Fruit fly (Drosophila melanogaster) whole organism, adult: Measurements from ENCODE around the gene Rrp1.

ENCODE experiments used
- CG11617 ChIP-seq: fragments of 200-800 bp; sonication (Bioruptor generic); optimal IDR thresholded peaks from 2 replicates; lab custom pipeline; 2017; ENCODE audit warnings: mild to moderate bottlenecking, missing biosample characterization, missing genetic modification reagents, missing genetic modification characterization
- CG12768 ChIP-seq: fragments of 200-800 bp; sonication (Bioruptor generic); optimal IDR thresholded peaks from 2 replicates; lab custom pipeline; 2017; ENCODE audit warnings: missing biosample characterization, missing genetic modification characterization, mild to moderate bottlenecking, moderate library complexity, missing genetic modification reagents
- CG14711 ChIP-seq: fragments of 200-800 bp; sonication (Bioruptor generic); optimal IDR thresholded peaks from 2 replicates; lab custom pipeline; 2018; ENCODE audit warnings: missing biosample characterization, mild to moderate bottlenecking, missing genetic modification characterization, moderate library complexity
- CG1620 ChIP-seq: fragments of 200-800 bp; sonication (Bioruptor generic); optimal IDR thresholded peaks from 2 replicates; lab custom pipeline; 2016; ENCODE audit warnings: missing biosample characterization, missing genetic modification characterization
- CG33017 ChIP-seq: fragments of 200-800 bp; sonication (Bioruptor generic); optimal IDR thresholded peaks from 2 replicates; lab custom pipeline; 2018; ENCODE audit warnings: missing biosample characterization, mild to moderate bottlenecking, missing genetic modification characterization, moderate library complexity
- CG5204 ChIP-seq: fragments of 200-800 bp; sonication (Bioruptor generic); optimal IDR thresholded peaks from 2 replicates; lab custom pipeline; 2016; ENCODE audit warnings: missing biosample characterization, missing genetic modification characterization
- CG7045 ChIP-seq: fragments of 200-800 bp; sonication (Bioruptor generic); optimal IDR thresholded peaks from 2 replicates; lab custom pipeline; 2017; ENCODE audit warnings: missing biosample characterization, mild to moderate bottlenecking, missing genetic modification characterization
- CG7101 ChIP-seq: fragments of 200-800 bp; sonication (Bioruptor generic); optimal IDR thresholded peaks from 2 replicates; lab custom pipeline; 2018; ENCODE audit warnings: missing biosample characterization, mild to moderate bottlenecking, missing genetic modification characterization, moderate library complexity
- Clk ChIP-seq: fragments of 200-800 bp; sonication (Bioruptor generic); optimal IDR thresholded peaks from 2 replicates; lab custom pipeline; 2017; ENCODE audit warnings: missing biosample characterization, missing genetic modification characterization
- Crg-1 ChIP-seq: fragments of 200-800 bp; sonication (Bioruptor generic); optimal IDR thresholded peaks from 2 replicates; lab custom pipeline; 2016; ENCODE audit warnings: missing biosample characterization, missing genetic modification characterization
- Hr96 ChIP-seq: fragments of 200-800 bp; sonication (Bioruptor generic); optimal IDR thresholded peaks from 2 replicates; lab custom pipeline; 2016; ENCODE audit warnings: missing biosample characterization, missing genetic modification characterization
- Mnt ChIP-seq: fragments of 200-800 bp; sonication (Bioruptor generic); optimal IDR thresholded peaks from 2 replicates; lab custom pipeline; 2016; ENCODE audit warnings: missing biosample characterization, mild to moderate bottlenecking, missing genetic modification characterization
- bab1 ChIP-seq: fragments of 200-800 bp; sonication (Bioruptor generic); optimal IDR thresholded peaks from 3 replicates; lab custom pipeline; 2019; ENCODE audit warnings: missing biosample characterization, mild to moderate bottlenecking, missing genetic modification characterization, moderate library complexity
- cic ChIP-seq: fragments of 200-800 bp; sonication (Bioruptor generic); optimal IDR thresholded peaks from 2 replicates; lab custom pipeline; 2017; ENCODE audit warnings: missing biosample characterization, mild to moderate bottlenecking, missing genetic modification characterization, moderate library complexity
- cnc ChIP-seq, 2 experiments: fragments of >200 bp; optimal IDR thresholded peaks; 2 replicates each; lab custom pipeline; 2017
- kay ChIP-seq: fragments of 200-800 bp; sonication (Bioruptor generic); peaks from one replicate; lab custom pipeline; 2016; ENCODE audit warnings: missing biosample characterization, missing genetic modification characterization, borderline replicate concordance
- ovo ChIP-seq: fragments of 200-800 bp; sonication (Bioruptor generic); optimal IDR thresholded peaks from 2 replicates; lab custom pipeline; 2016; ENCODE audit warnings: missing biosample characterization, missing genetic modification characterization
- pad ChIP-seq: fragments of 200-800 bp; sonication (Bioruptor generic); optimal IDR thresholded peaks from 3 replicates; lab custom pipeline; 2017; ENCODE audit warnings: missing biosample characterization, missing genetic modification characterization, mild to moderate bottlenecking, moderate library complexity, missing genetic modification reagents
- tj ChIP-seq: fragments of 200-800 bp; sonication (Bioruptor generic); optimal IDR thresholded peaks from 3 replicates; lab custom pipeline; 2017; ENCODE audit warnings: missing biosample characterization, mild to moderate bottlenecking, missing genetic modification characterization, moderate library complexity
- toe ChIP-seq: fragments of 200-800 bp; sonication (Bioruptor generic); optimal IDR thresholded peaks from 2 replicates; lab custom pipeline; 2016; ENCODE audit warnings: missing biosample characterization, missing genetic modification characterization

The Rrp1 gene

DNA sequence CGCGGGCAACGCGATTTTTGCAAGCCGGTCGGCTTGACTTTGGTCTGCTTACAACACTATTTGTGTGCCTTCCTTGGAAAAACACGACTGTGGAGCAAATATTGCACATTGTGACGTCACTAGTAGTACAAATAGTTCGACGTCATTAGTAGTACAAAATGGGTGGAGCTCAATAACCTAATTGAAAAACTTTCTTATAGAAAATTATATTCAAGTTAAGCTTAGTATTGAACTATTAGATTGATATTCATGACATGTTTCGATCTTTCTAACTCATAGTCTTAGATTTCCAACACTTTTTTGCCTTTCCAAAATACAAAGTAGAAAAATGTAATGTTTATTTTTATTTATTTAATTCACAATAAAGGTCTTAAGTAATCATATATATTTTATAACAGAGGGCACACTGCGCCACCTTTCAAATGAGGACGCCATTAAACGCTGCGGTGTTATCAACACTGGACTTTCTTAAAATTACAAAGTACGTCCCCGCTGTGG lies at the start of gene Rrp1, which contains the start of gene gammaTub23C:
TSS of gene Rrp1 (minus strand) at position 70 of the 498 bp plus-strand sequence.
TSS of gene gammaTub23C (plus strand) at position 453 of the 498 bp plus-strand sequence.
- TF ChIP-seq cic (GFP tag; lab: Kevin White, UChicago) (peak; percentile 47), pad (GFP tag; lab: Kevin White, UChicago) (peak; percentile 87), CG11617 (GFP tag; lab: Kevin White, UChicago) (peak; percentile 95), bab1 (GFP tag; lab: Kevin White, UChicago) (peak; percentile 86), CG14711 (peak; percentile 83), Clk (peak; percentile 86), Crg-1 (GFP tag; lab: Kevin White, UChicago) (peak; percentile 81), Mnt (GFP tag; lab: Kevin White, UChicago) (peak; percentile 83), Hr96 (GFP tag; lab: Kevin White, UChicago) (peak; percentile 80), toe (GFP tag; lab: Kevin White, UChicago) (peak; percentile 91), tj (peak; percentile 72), CG5204 (GFP tag; lab: Kevin White, UChicago) (peak; percentile 90), CG33017 (tag; lab: Kevin White, UChicago) (peak; percentile 87), ovo (peak; percentile 87), kay (GFP tag; lab: Kevin White, UChicago) (no peak), CG1620 (GFP tag; lab: Kevin White, UChicago) (peak; percentile 84), CG7045 (peak; percentile 94), cnc (optimal IDR thresholded peaks at IDR 0.05; lab: Kevin White, UChicago) (no peak), CG7101 (tag; lab: Kevin White, UChicago) (peak; percentile 92), CG12768 (GFP tag; lab: Kevin White, UChicago) (peak; percentile 91)

dm6 chr2L:3018212-3018611 lies 45.9 kb upstream of the Rrp1 start, which contains the start of the genes CG17224 and CG17264:
TSS of gene CG17224 (minus strand) at chr2L:3018308.
TSS of gene CG17264 (plus strand) at chr2L:3018508.
- TF ChIP-seq CG14711 (peak; percentile 11), Mnt (GFP tag; lab: Kevin White, UChicago) (peak; percentile 58), cic (GFP tag; lab: Kevin White, UChicago) (peak; percentile 25), CG33017 (tag; lab: Kevin White, UChicago) (no peak), bab1 (GFP tag; lab: Kevin White, UChicago) (peak; percentile 30), Clk (no peak), cnc (optimal IDR thresholded peaks at IDR 0.05; lab: Kevin White, UChicago) (no peak), CG5204 (GFP tag; lab: Kevin White, UChicago) (no peak), toe (GFP tag; lab: Kevin White, UChicago) (no peak), CG11617 (GFP tag; lab: Kevin White, UChicago) (no peak), CG7045 (no peak), CG12768 (GFP tag; lab: Kevin White, UChicago) (no peak)

- TF ChIP-seq tj (no peak), cnc (optimal IDR thresholded peaks at IDR 0.05; lab: Kevin White, UChicago) (no peak), Clk (no peak), Mnt (GFP tag; lab: Kevin White, UChicago) (no peak), kay (GFP tag; lab: Kevin White, UChicago) (no peak), Crg-1 (GFP tag; lab: Kevin White, UChicago) (no peak), cic (GFP tag; lab: Kevin White, UChicago) (no peak), CG12768 (GFP tag; lab: Kevin White, UChicago) (no peak), bab1 (GFP tag; lab: Kevin White, UChicago) (no peak), pad (GFP tag; lab: Kevin White, UChicago) (no peak), ovo (no peak), CG33017 (tag; lab: Kevin White, UChicago) (no peak), CG7045 (no peak), CG5204 (GFP tag; lab: Kevin White, UChicago) (no peak)
These were observed 40.5 kb upstream of the Rrp1 start for dm6 chr2L:3012780-3013179.

DNA sequence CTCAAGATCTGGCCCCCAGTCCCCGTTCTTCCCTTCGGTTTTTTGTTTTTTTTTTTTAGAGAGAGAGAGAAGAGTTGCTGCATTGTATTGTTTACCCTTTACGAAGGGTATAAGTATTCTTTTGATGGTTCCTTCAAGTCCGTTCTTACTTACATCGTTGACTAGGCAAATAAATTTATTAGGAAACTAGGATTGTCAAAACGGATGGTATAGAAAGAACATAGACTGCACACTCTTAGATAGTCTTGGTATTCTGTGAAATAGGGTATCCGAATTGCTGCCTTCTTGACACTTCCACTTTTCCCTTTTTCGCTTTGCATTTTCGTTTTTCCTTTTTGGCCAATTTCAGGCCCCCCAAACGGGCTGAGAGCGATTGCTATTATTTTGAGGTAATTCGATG lies 39.2 kb upstream of the Rrp1 start:
- TF ChIP-seq Clk (no peak), ovo (no peak), CG33017 (tag; lab: Kevin White, UChicago) (no peak), CG14711 (no peak), CG7101 (tag; lab: Kevin White, UChicago) (no peak), cnc (optimal IDR thresholded peaks at IDR 0.05; lab: Kevin White, UChicago) (no peak), cic (GFP tag; lab: Kevin White, UChicago) (no peak), CG7045 (no peak), tj (no peak)

dm6 chr2L:3009438-3009837 lies 37.1 kb upstream of the Rrp1 start:
- TF ChIP-seq bab1 (GFP tag; lab: Kevin White, UChicago) (no peak), CG33017 (tag; lab: Kevin White, UChicago) (no peak), CG12768 (GFP tag; lab: Kevin White, UChicago) (no peak), tj (peak; percentile 96), CG5204 (GFP tag; lab: Kevin White, UChicago) (no peak), cic (GFP tag; lab: Kevin White, UChicago) (no peak)

DNA sequence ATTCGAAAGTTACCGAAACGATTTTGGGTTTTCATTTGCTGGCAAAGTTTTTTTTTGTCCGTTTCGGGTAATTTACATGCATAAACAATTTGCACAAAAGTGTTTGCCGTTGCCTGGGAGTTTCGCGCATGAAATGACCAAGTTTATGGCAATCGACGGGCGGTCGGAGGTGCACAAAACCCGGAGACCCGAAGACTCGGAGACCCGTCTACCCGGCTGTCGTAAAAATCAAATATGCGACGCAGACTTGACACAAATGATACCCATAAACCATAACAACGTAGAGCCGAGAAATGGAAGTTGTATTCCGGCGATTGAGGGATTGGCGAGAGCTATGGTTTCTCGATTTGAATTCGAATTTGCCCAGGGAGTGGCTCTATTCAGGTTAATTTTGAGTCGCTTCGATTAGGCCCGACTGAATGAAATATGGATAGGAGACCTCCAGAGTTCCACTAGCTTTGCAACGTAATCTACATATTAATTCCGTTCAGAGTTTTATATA lies 34.7 kb upstream of the Rrp1 start:
- no peak for TF ChIP-seq Crg-1 (GFP tag; lab: Kevin White, UChicago)
- TF ChIP-seq Hr96 (GFP tag; lab: Kevin White, UChicago) = no peak
- no peak for TF ChIP-seq CG33017 (tag; lab: Kevin White, UChicago)
- no peak for TF ChIP-seq tj
- no peak for TF ChIP-seq CG11617 (GFP tag; lab: Kevin White, UChicago)
- TF ChIP-seq CG14711 = no peak
- no peak for TF ChIP-seq CG12768 (GFP tag; lab: Kevin White, UChicago)
- no peak for TF ChIP-seq CG1620 (GFP tag; lab: Kevin White, UChicago)
- TF ChIP-seq Clk = no peak
- no peak for TF ChIP-seq Mnt (GFP tag; lab: Kevin White, UChicago)
- no peak for TF ChIP-seq cnc (optimal IDR thresholded peaks at IDR 0.05; lab: Kevin White, UChicago)
- TF ChIP-seq pad (GFP tag; lab: Kevin White, UChicago) = no peak
- no peak for TF ChIP-seq bab1 (GFP tag; lab: Kevin White, UChicago)
